Fruit fly (Drosophila melanogaster): ENCODE data around the gene CG5895.

- no peak for TF ChIP-seq CG30431 (GFP tag; optimal IDR thresholded peaks at IDR 0.05)
- TF ChIP-seq CG6272 (GFP tag; IDR thresholded peaks at IDR 0.05), result no peak
Measured at dm6 chr3L:16018251-16018583, 17.1 kb upstream of the CG5895 start.
